Worm (Caenorhabditis elegans) whole organism, L1 larva: Measurements from ENCODE around the gene raga-1.

Experiments used
- C16A3.4 ChIP-seq: fragments of 150-350 bp; optimal IDR thresholded peaks from 2 replicates; lab custom pipeline; 2014; ENCODE audit warnings: missing biosample characterization, missing genetic modification characterization
- C34B4.2 ChIP-seq: sonication (generic microtip); optimal IDR thresholded peaks from 2 replicates; lab custom pipeline; 2017; ENCODE audit warnings: mild to moderate bottlenecking, missing genetic modification characterization, missing compliant biosample characterization
- F16B12.6 ChIP-seq: fragments of 150-350 bp; optimal IDR thresholded peaks from 2 replicates; lab custom pipeline; 2014; ENCODE audit warnings: missing biosample characterization, missing genetic modification characterization
- aly-2 ChIP-seq: fragments of 150-350 bp; optimal IDR thresholded peaks from 2 replicates; lab custom pipeline; 2014; ENCODE audit warnings: missing biosample characterization, missing genetic modification characterization
- ama-1 ChIP-seq: fragments of 150-350 bp; optimal IDR thresholded peaks from 2 replicates; lab custom pipeline; 2014
- ceh-8 ChIP-seq: fragments of 200-800 bp; sonication (Bioruptor generic); optimal IDR thresholded peaks from 2 replicates; lab custom pipeline; 2018; ENCODE audit warnings: mild to moderate bottlenecking, missing genetic modification characterization, moderate library complexity, missing compliant biosample characterization
- dpl-1 ChIP-seq, 3 experiments: fragments of 150-350 bp in 2 of 3; sonication (generic microtip) in 1 of 3; optimal IDR thresholded peaks; 2 replicates each; lab custom pipeline; 2014 to 2017; ENCODE audit warnings: missing biosample characterization in 3 of 3, missing genetic modification characterization in 3 of 3, missing genetic modification reagents in 3 of 3
- efl-1 ChIP-seq, 4 experiments: fragments of 150-350 bp; optimal IDR thresholded peaks in 3 of 4; peaks in 1 of 4; 1 replicate in 1 of 4; 2 replicates in 3 of 4; lab custom pipeline; 2014; ENCODE audit warnings: missing biosample characterization in 2 of 4, missing genetic modification characterization in 2 of 4, missing genetic modification reagents in 2 of 4
- egl-27 ChIP-seq, 2 experiments: fragments of 150-350 bp in 1 of 2; sonication (generic microtip); optimal IDR thresholded peaks; 3 replicates each; lab custom pipeline; 2017 to 2018; ENCODE audit warnings: missing biosample characterization in 2 of 2, missing genetic modification characterization in 2 of 2, missing genetic modification reagents in 2 of 2
- elt-2 ChIP-seq: sonication (generic microtip); optimal IDR thresholded peaks from 2 replicates; lab custom pipeline; 2016; ENCODE audit warnings: missing genetic modification characterization, mild to moderate bottlenecking, inconsistent platforms, missing compliant biosample characterization, missing genetic modification reagents
- fkh-4 ChIP-seq: sonication (generic microtip); optimal IDR thresholded peaks from 2 replicates; lab custom pipeline; 2016; ENCODE audit warnings: missing compliant biosample characterization, missing genetic modification characterization, borderline replicate concordance
- fos-1 ChIP-seq: fragments of 150-350 bp; optimal IDR thresholded peaks from 2 replicates; lab custom pipeline; 2014; ENCODE audit warnings: missing biosample characterization, missing genetic modification characterization
- grh-1 ChIP-seq: fragments of 200-800 bp; sonication (Bioruptor generic); IDR thresholded peaks from 2 replicates; pipeline ENCODE4 v1.3.6; 2022; ENCODE audit warnings: missing genetic modification reagents, missing genetic modification characterization, missing compliant biosample characterization
- hpl-2 ChIP-seq: fragments of 150-350 bp; optimal IDR thresholded peaks from 2 replicates; lab custom pipeline; 2014; ENCODE audit warnings: missing biosample characterization, missing genetic modification reagents, missing genetic modification characterization
- isw-1 ChIP-seq: fragments of 200-800 bp; sonication (Bioruptor generic); IDR thresholded peaks from 2 replicates; pipeline ENCODE4 v1.3.6; 2022; ENCODE audit warnings: missing genetic modification characterization, missing compliant biosample characterization
- lin-13 ChIP-seq: fragments of 150-350 bp; optimal IDR thresholded peaks from 2 replicates; lab custom pipeline; 2014; ENCODE audit warnings: missing biosample characterization, missing genetic modification reagents, missing genetic modification characterization
- lin-14 ChIP-seq: fragments of 200-800 bp; sonication (Bioruptor generic); optimal IDR thresholded peaks from 2 replicates; lab custom pipeline; 2018; ENCODE audit warnings: mild to moderate bottlenecking, missing genetic modification characterization, moderate library complexity, missing compliant biosample characterization
- lin-35 ChIP-seq, 2 experiments: fragments of 150-350 bp; optimal IDR thresholded peaks; 2 replicates each; lab custom pipeline; 2014; ENCODE audit warnings: missing biosample characterization in 2 of 2, missing genetic modification characterization in 2 of 2, missing genetic modification reagents in 2 of 2
- lin-39 ChIP-seq: fragments of 150-350 bp; optimal IDR thresholded peaks from 2 replicates; lab custom pipeline; 2014; ENCODE audit warnings: missing biosample characterization, missing genetic modification reagents, missing genetic modification characterization
- lsy-2 ChIP-seq, 2 experiments: fragments of 150-350 bp; optimal IDR thresholded peaks; 2 replicates each; lab custom pipeline; 2014; ENCODE audit warnings: missing biosample characterization in 2 of 2, missing genetic modification characterization in 2 of 2
- mab-9 ChIP-seq: fragments of 200-800 bp; sonication (Bioruptor generic); IDR thresholded peaks from 2 replicates; pipeline ENCODE4 v1.3.6; 2022; ENCODE audit warnings: missing genetic modification reagents, missing genetic modification characterization, missing compliant biosample characterization
- mep-1 ChIP-seq: fragments of 150-350 bp; optimal IDR thresholded peaks from 2 replicates; lab custom pipeline; 2014; ENCODE audit warnings: missing biosample characterization, missing genetic modification characterization
- nhr-12 ChIP-seq: sonication (generic microtip); optimal IDR thresholded peaks from 2 replicates; lab custom pipeline; 2017; ENCODE audit warnings: missing biosample characterization, missing genetic modification characterization
- nhr-20 ChIP-seq: sonication (generic microtip); optimal IDR thresholded peaks from 2 replicates; lab custom pipeline; 2016; ENCODE audit warnings: mild to moderate bottlenecking, missing genetic modification characterization, missing compliant biosample characterization
- nhr-237 ChIP-seq: fragments of 150-350 bp; optimal IDR thresholded peaks from 2 replicates; lab custom pipeline; 2014; ENCODE audit warnings: missing biosample characterization, missing genetic modification characterization
- nhr-71 ChIP-seq: sonication (generic microtip); optimal IDR thresholded peaks from 2 replicates; lab custom pipeline; 2016; ENCODE audit warnings: mild to moderate bottlenecking, missing genetic modification characterization, moderate library complexity, missing compliant biosample characterization
- nhr-77 ChIP-seq: fragments of 150-350 bp; optimal IDR thresholded peaks from 2 replicates; lab custom pipeline; 2014; ENCODE audit warnings: missing biosample characterization, missing genetic modification characterization
- nhr-84 ChIP-seq: sonication (generic microtip); optimal IDR thresholded peaks from 2 replicates; lab custom pipeline; 2017; ENCODE audit warnings: missing biosample characterization, missing genetic modification characterization
- nhr-90 ChIP-seq: sonication (generic microtip); optimal IDR thresholded peaks from 2 replicates; lab custom pipeline; 2016; ENCODE audit warnings: mild to moderate bottlenecking, missing genetic modification characterization, missing compliant biosample characterization; ENCODE audit not compliant: poor library complexity
- pag-3 ChIP-seq: sonication (generic microtip); optimal IDR thresholded peaks from 2 replicates; lab custom pipeline; 2017; ENCODE audit warnings: missing genetic modification characterization, mild to moderate bottlenecking, missing compliant biosample characterization, antibody characterized with exemption, borderline replicate concordance; ENCODE audit not compliant: insufficient read depth
- rnt-1 ChIP-seq: sonication (generic microtip); optimal IDR thresholded peaks from 2 replicates; lab custom pipeline; 2016; ENCODE audit warnings: mild to moderate bottlenecking, missing genetic modification characterization, moderate library complexity, missing compliant biosample characterization
- snu-23 ChIP-seq: sonication (generic microtip); optimal IDR thresholded peaks from 2 replicates; lab custom pipeline; 2016; ENCODE audit warnings: missing genetic modification characterization, missing compliant biosample characterization
- sptf-1 ChIP-seq: fragments of 150-350 bp; optimal IDR thresholded peaks from 2 replicates; lab custom pipeline; 2014; ENCODE audit warnings: missing biosample characterization, missing genetic modification characterization
- sup-37 ChIP-seq: fragments of 200-800 bp; sonication (Bioruptor generic); optimal IDR thresholded peaks from 2 replicates; lab custom pipeline; 2018; ENCODE audit warnings: mild to moderate bottlenecking, missing genetic modification characterization, missing compliant biosample characterization
- swsn-7 ChIP-seq: sonication (generic microtip); optimal IDR thresholded peaks from 2 replicates; lab custom pipeline; 2016; ENCODE audit warnings: missing genetic modification characterization, missing compliant biosample characterization
- tbx-2 ChIP-seq: sonication (generic microtip); optimal IDR thresholded peaks from 2 replicates; lab custom pipeline; 2016; ENCODE audit warnings: missing genetic modification characterization, missing compliant biosample characterization
- tlp-1 ChIP-seq: fragments of 150-350 bp; optimal IDR thresholded peaks from 2 replicates; lab custom pipeline; 2014; ENCODE audit warnings: missing biosample characterization, missing genetic modification characterization
- unc-130 ChIP-seq: fragments of 150-350 bp; optimal IDR thresholded peaks from 2 replicates; lab custom pipeline; 2017; ENCODE audit warnings: missing biosample characterization, missing genetic modification characterization, inconsistent platforms
- unc-30 ChIP-seq: sonication (generic microtip); optimal IDR thresholded peaks from 2 replicates; lab custom pipeline; 2017; ENCODE audit warnings: missing biosample characterization, missing genetic modification characterization
- ztf-4 ChIP-seq: fragments of 150-350 bp; optimal IDR thresholded peaks from 2 replicates; lab custom pipeline; 2014; ENCODE audit warnings: missing biosample characterization, missing genetic modification characterization

The raga-1 gene

ce11 chrII:11268822-11269221 lies 32.3 kb upstream of the raga-1 start, which contains the start of gene cut-1:
Gene cut-1, plus strand, starts transcription at chrII:11269122.
- no peak for TF ChIP-seq nhr-12 (tag; lab: Kevin White, UChicago)
- no peak for TF ChIP-seq pag-3 (tag; lab: Kevin White, UChicago)
- no peak for TF ChIP-seq swsn-7 (tag; lab: Kevin White, UChicago)
- TF ChIP-seq fkh-4 (tag; lab: Kevin White, UChicago) = no peak
- TF ChIP-seq rnt-1 = no peak
- no peak for TF ChIP-seq isw-1 (GFP tag; lab: Robert Waterston, UW)
- TF ChIP-seq ama-1 (lab: Kevin White, UChicago) = no peak
- no peak for TF ChIP-seq sptf-1 (tag; lab: Kevin White, UChicago)
- TF ChIP-seq lin-13 (GFP tag; lab: Kevin White, UChicago) = no peak
- TF ChIP-seq tbx-2 (tag; lab: Kevin White, UChicago) = no peak
- no peak for TF ChIP-seq egl-27 (tag; optimal IDR thresholded peaks at IDR 0.05; lab: Kevin White, UChicago)
- no peak for TF ChIP-seq mab-9 (GFP tag; lab: Robert Waterston, UW)
- TF ChIP-seq C16A3.4 (tag; lab: Kevin White, UChicago) = no peak
- TF ChIP-seq nhr-84 (tag; lab: Kevin White, UChicago) = no peak

- no peak for TF ChIP-seq F16B12.6 (tag; lab: Kevin White, UChicago)
- no peak for TF ChIP-seq sptf-1 (tag; lab: Kevin White, UChicago)
- no peak for TF ChIP-seq fos-1
- TF ChIP-seq C34B4.2 (tag; lab: Kevin White, UChicago) = no peak
- TF ChIP-seq unc-30 = no peak
- TF ChIP-seq nhr-90 (tag; lab: Kevin White, UChicago) = no peak
- no peak for TF ChIP-seq nhr-237
- no peak for TF ChIP-seq lin-39 (tag; lab: Kevin White, UChicago)
- no peak for TF ChIP-seq dpl-1 (GFP tag; optimal IDR thresholded peaks at IDR 0.05; lab: Kevin White, UChicago)
- TF ChIP-seq lin-14 (GFP tag; lab: Kevin White, UChicago) = no peak
- no peak for TF ChIP-seq nhr-77 (tag; lab: Kevin White, UChicago)
- TF ChIP-seq aly-2 (tag; lab: Kevin White, UChicago) = no peak
- no peak for TF ChIP-seq nhr-20
- no peak for TF ChIP-seq sup-37 (GFP tag; lab: Kevin White, UChicago)
- TF ChIP-seq grh-1 (GFP tag; lab: Robert Waterston, UW) = no peak
- TF ChIP-seq tlp-1 = no peak
These were observed 30.3 kb upstream of the raga-1 start for ce11 chrII:11270829-11271228.

ce11 chrII:11274876-11275275 lies 26.3 kb upstream of the raga-1 start:
- no peak for TF ChIP-seq snu-23 (GFP tag; lab: Kevin White, UChicago)
- TF ChIP-seq mep-1 (tag; lab: Kevin White, UChicago) = no peak
- no peak for TF ChIP-seq C34B4.2 (tag; lab: Kevin White, UChicago)
- TF ChIP-seq sup-37 (GFP tag; lab: Kevin White, UChicago) = no peak
- TF ChIP-seq lin-35 (GFP tag; optimal IDR thresholded peaks at IDR 0.05; lab: Kevin White, UChicago) = no peak
- no peak for TF ChIP-seq C16A3.4 (tag; lab: Kevin White, UChicago)
- TF ChIP-seq unc-130 (tag; lab: Kevin White, UChicago) = no peak
- no peak for TF ChIP-seq fkh-4 (tag; lab: Kevin White, UChicago)
- TF ChIP-seq ama-1 (lab: Kevin White, UChicago) = no peak
- TF ChIP-seq egl-27 (tag; optimal IDR thresholded peaks at IDR 0.05; lab: Kevin White, UChicago) = no peak
- no peak for TF ChIP-seq hpl-2 (GFP tag; lab: Kevin White, UChicago)
- TF ChIP-seq dpl-1 (GFP tag; optimal IDR thresholded peaks at IDR 0.05; lab: Kevin White, UChicago) = no peak

ce11 chrII:11275484-11275883 lies 25.7 kb upstream of the raga-1 start:
- no peak for TF ChIP-seq elt-2
- peak; percentile 27 to 78 for TF ChIP-seq lsy-2 (tag; optimal IDR thresholded peaks at IDR 0.05; lab: Kevin White, UChicago)
- TF ChIP-seq unc-130 (tag; lab: Kevin White, UChicago) = peak; percentile 70
- TF ChIP-seq nhr-71 (tag; lab: Kevin White, UChicago) = peak; percentile 55
- peak; percentile 76 for TF ChIP-seq rnt-1
- TF ChIP-seq efl-1 (optimal IDR thresholded peaks at IDR 0.05; lab: Kevin White, UChicago) = no peak
- peak in 1 of 2 experiments; percentile 37 for TF ChIP-seq efl-1 (GFP tag; optimal IDR thresholded peaks at IDR 0.05 in 1 of 2; lab: Kevin White, UChicago)
- peak; percentile 52 for TF ChIP-seq lin-14 (GFP tag; lab: Kevin White, UChicago)
- no peak for TF ChIP-seq ceh-8 (GFP tag; lab: Kevin White, UChicago)
- no peak for TF ChIP-seq ama-1 (lab: Kevin White, UChicago)
- no peak for TF ChIP-seq ztf-4 (tag; lab: Kevin White, UChicago)
